Worm (Caenorhabditis elegans) whole organism, young adult: ENCODE measurements around the gene T28A11.20.

ENCODE experiments used
- B0019.2 ChIP-seq: fragments of 200-800 bp; sonication (Bioruptor generic); conservative IDR thresholded peaks from 2 replicates; pipeline ENCODE4 v1.3.6; 2022; ENCODE audit warnings: missing genetic modification reagents, missing genetic modification characterization, missing compliant biosample characterization
- F23B12.7 ChIP-seq: sonication (generic microtip); optimal IDR thresholded peaks from 2 replicates; lab custom pipeline; 2017; ENCODE audit warnings: missing genetic modification characterization, mild to moderate bottlenecking, missing compliant biosample characterization, antibody characterized with exemption, moderate library complexity; ENCODE audit not compliant: insufficient read depth
- F49E8.2 ChIP-seq: sonication (generic microtip); optimal IDR thresholded peaks from 3 replicates; lab custom pipeline; 2017; ENCODE audit warnings: missing genetic modification characterization, mild to moderate bottlenecking, missing compliant biosample characterization, antibody characterized with exemption, moderate library complexity; ENCODE audit not compliant: insufficient read depth
- F52B5.7 ChIP-seq: sonication (generic microtip); optimal IDR thresholded peaks from 2 replicates; lab custom pipeline; 2016; ENCODE audit warnings: mild to moderate bottlenecking, missing genetic modification characterization, missing compliant biosample characterization
- F57A8.1 ChIP-seq: fragments of 200-800 bp; sonication (Bioruptor generic); optimal IDR thresholded peaks from 2 replicates; lab custom pipeline; 2018; ENCODE audit warnings: mild to moderate bottlenecking, missing genetic modification characterization, moderate library complexity, missing compliant biosample characterization
- K12H6.12 ChIP-seq: fragments of 200-800 bp; sonication (Bioruptor generic); optimal IDR thresholded peaks from 2 replicates; lab custom pipeline; 2018; ENCODE audit warnings: mild to moderate bottlenecking, missing genetic modification characterization, missing compliant biosample characterization
- T26A5.8 ChIP-seq: sonication (generic microtip); optimal IDR thresholded peaks from 2 replicates; lab custom pipeline; 2016; ENCODE audit warnings: missing genetic modification characterization, missing compliant biosample characterization
- Y53G8AR.9 ChIP-seq: fragments of 200-800 bp; sonication (Bioruptor generic); conservative IDR thresholded peaks from 2 replicates; pipeline ENCODE4 v1.3.6; 2022; ENCODE audit warnings: missing genetic modification reagents, missing genetic modification characterization, missing compliant biosample characterization
- ZK185.1 ChIP-seq: sonication (generic microtip); optimal IDR thresholded peaks from 2 replicates; lab custom pipeline; 2016; ENCODE audit warnings: mild to moderate bottlenecking, missing genetic modification characterization, missing compliant biosample characterization; ENCODE audit not compliant: poor library complexity, severe bottlenecking
- aptf-3 ChIP-seq: fragments of 200-800 bp; sonication (Bioruptor generic); IDR thresholded peaks from 2 replicates; pipeline ENCODE4 v1.3.6; 2022; ENCODE audit warnings: missing genetic modification characterization, missing compliant biosample characterization
- attf-3 ChIP-seq: fragments of 200-800 bp; sonication (Bioruptor generic); conservative IDR thresholded peaks from 2 replicates; pipeline ENCODE4 v1.3.6; 2022; ENCODE audit warnings: missing genetic modification reagents, missing genetic modification characterization, missing compliant biosample characterization
- attf-5 ChIP-seq: fragments of 200-800 bp; sonication (Bioruptor generic); optimal IDR thresholded peaks from 2 replicates; lab custom pipeline; 2018; ENCODE audit warnings: mild to moderate bottlenecking, missing genetic modification characterization, missing compliant biosample characterization
- ccch-3 ChIP-seq: fragments of 200-800 bp; sonication (Bioruptor generic); optimal IDR thresholded peaks from 2 replicates; lab custom pipeline; 2018; ENCODE audit warnings: mild to moderate bottlenecking, missing genetic modification characterization, missing compliant biosample characterization
- cebp-2 ChIP-seq: fragments of 200-800 bp; sonication (Bioruptor generic); IDR thresholded peaks from 2 replicates; pipeline ENCODE4 v1.3.6; 2022; ENCODE audit warnings: missing genetic modification characterization, missing compliant biosample characterization
- ceh-40 ChIP-seq: fragments of 200-800 bp; sonication (Bioruptor generic); IDR thresholded peaks from 2 replicates; pipeline ENCODE4 v1.3.6; 2022; ENCODE audit warnings: missing genetic modification characterization, missing compliant biosample characterization
- dox-1 ChIP-seq: fragments of 200-800 bp; sonication (Bioruptor generic); IDR thresholded peaks from 2 replicates; pipeline ENCODE4 v1.3.6; 2022; ENCODE audit warnings: missing genetic modification reagents, missing genetic modification characterization, missing compliant biosample characterization
- dpff-1 ChIP-seq: sonication (generic microtip); optimal IDR thresholded peaks from 2 replicates; lab custom pipeline; 2017; ENCODE audit warnings: mild to moderate bottlenecking, missing genetic modification characterization, missing compliant biosample characterization
- efl-1 ChIP-seq: fragments of 150-350 bp; optimal IDR thresholded peaks from 2 replicates; lab custom pipeline; 2014; ENCODE audit warnings: missing biosample characterization, missing genetic modification reagents, missing genetic modification characterization
- egl-18 ChIP-seq: fragments of 200-800 bp; sonication (Bioruptor generic); IDR thresholded peaks from 2 replicates; pipeline ENCODE4 v1.3.6; 2022; ENCODE audit warnings: missing genetic modification reagents, missing genetic modification characterization, missing compliant biosample characterization
- let-526 ChIP-seq: fragments of 200-800 bp; sonication (Bioruptor generic); IDR thresholded peaks from 2 replicates; pipeline ENCODE4 v1.3.6; 2022; ENCODE audit warnings: missing genetic modification reagents, missing genetic modification characterization, missing compliant biosample characterization
- let-607 ChIP-seq, 2 experiments: fragments of 200-800 bp in 1 of 2; sonication (Bioruptor generic) in 1 of 2; sonication (generic microtip) in 1 of 2; optimal IDR thresholded peaks; 2 replicates each; lab custom pipeline; 2016 to 2018; ENCODE audit warnings: mild to moderate bottlenecking in 2 of 2, missing compliant biosample characterization in 2 of 2, missing genetic modification characterization in 2 of 2, moderate library complexity in 2 of 2, missing genotype in 1 of 2
- lin-40 ChIP-seq: sonication (generic microtip); optimal IDR thresholded peaks from 2 replicates; lab custom pipeline; 2016; ENCODE audit warnings: missing genetic modification characterization, mild to moderate bottlenecking, missing compliant biosample characterization, missing genotype, missing genetic modification reagents
- mes-4 ChIP-seq: sonication (generic microtip); optimal IDR thresholded peaks from 2 replicates; lab custom pipeline; 2016; ENCODE audit warnings: missing genotype, missing genetic modification characterization, missing compliant biosample characterization
- mxl-1 ChIP-seq: sonication (generic microtip); optimal IDR thresholded peaks from 2 replicates; lab custom pipeline; 2016; ENCODE audit warnings: missing genetic modification characterization, missing compliant biosample characterization
- nhr-120 ChIP-seq: fragments of 200-800 bp; sonication (Bioruptor generic); IDR thresholded peaks from 2 replicates; pipeline ENCODE4 v1.3.6; 2022; ENCODE audit warnings: missing genetic modification characterization, missing compliant biosample characterization
- nhr-80 ChIP-seq: sonication (generic microtip); optimal IDR thresholded peaks from 2 replicates; lab custom pipeline; 2016; ENCODE audit warnings: missing genetic modification characterization, missing compliant biosample characterization
- rec-8 ChIP-seq, 2 experiments: sonication (generic microtip); optimal IDR thresholded peaks; 2 replicates each; lab custom pipeline; 2016; ENCODE audit warnings: mild to moderate bottlenecking in 2 of 2, missing genetic modification characterization in 2 of 2, missing genetic modification reagents in 2 of 2, missing genotype in 2 of 2, missing biosample characterization in 1 of 2, missing compliant biosample characterization in 1 of 2, moderate library complexity in 1 of 2
- sea-2 ChIP-seq: fragments of 200-800 bp; sonication (Bioruptor generic); IDR thresholded peaks from 2 replicates; pipeline ENCODE4 v1.3.6; 2022; ENCODE audit warnings: missing genetic modification characterization, missing compliant biosample characterization
- snpc-1.3 ChIP-seq: sonication (generic microtip); optimal IDR thresholded peaks from 2 replicates; lab custom pipeline; 2017; ENCODE audit warnings: missing genetic modification characterization, mild to moderate bottlenecking, missing compliant biosample characterization, antibody characterized with exemption, moderate library complexity, missing genotype, missing genetic modification reagents; ENCODE audit not compliant: insufficient read depth
- sptf-2 ChIP-seq: fragments of 200-800 bp; sonication (Bioruptor generic); optimal IDR thresholded peaks from 2 replicates; lab custom pipeline; 2018; ENCODE audit warnings: mild to moderate bottlenecking, missing genetic modification characterization, missing compliant biosample characterization
- ztf-25 ChIP-seq: fragments of 200-800 bp; sonication (Bioruptor generic); IDR thresholded peaks from 2 replicates; pipeline ENCODE4 v1.3.6; 2022; ENCODE audit warnings: missing genetic modification reagents, missing genetic modification characterization, missing compliant biosample characterization
- ztf-26 ChIP-seq: sonication (generic microtip); optimal IDR thresholded peaks from 2 replicates; lab custom pipeline; 2017; ENCODE audit warnings: missing genetic modification characterization, missing compliant biosample characterization
- ztf-6 ChIP-seq: fragments of 200-800 bp; sonication (Bioruptor generic); IDR thresholded peaks from 2 replicates; pipeline ENCODE4 v1.3.6; 2022; ENCODE audit warnings: missing genetic modification reagents, missing genetic modification characterization, missing compliant biosample characterization

The T28A11.20 gene

DNA sequence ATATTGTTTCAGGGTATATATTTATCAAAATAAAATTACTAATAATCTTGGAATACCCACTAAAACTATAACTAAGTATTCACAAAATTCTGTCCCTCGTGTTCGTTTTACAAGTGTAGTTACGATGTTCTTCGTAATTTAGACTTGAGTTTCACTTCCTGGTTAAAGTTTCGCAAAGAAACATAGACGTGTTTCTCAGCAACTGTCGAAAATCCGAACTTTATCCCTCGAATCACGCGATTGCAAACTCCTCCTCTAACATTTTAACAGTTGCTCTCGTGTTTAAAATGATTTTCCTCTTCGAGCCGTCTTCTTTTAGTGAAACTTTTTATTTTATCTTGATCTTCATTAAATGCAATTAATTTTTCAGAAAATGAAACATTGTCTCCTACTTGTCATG, 7.0 kb upstream of the T28A11.20 start, which contains the start of gene T28A11.2:
Gene T28A11.2 (plus strand): TSS at position 371 of the 400 bp plus-strand sequence.
- TF ChIP-seq F57A8.1 (GFP tag; lab: Kevin White, UChicago) (no peak), dpff-1 (tag; lab: Kevin White, UChicago) (no peak), rec-8 (tag; optimal IDR thresholded peaks at IDR 0.05; lab: Kevin White, UChicago) (no peak), ztf-6 (GFP tag; lab: Robert Waterston, UW) (no peak), ceh-40 (GFP tag; lab: Robert Waterston, UW) (no peak), lin-40 (tag; lab: Kevin White, UChicago) (no peak), ztf-26 (tag; lab: Kevin White, UChicago) (no peak), aptf-3 (no peak), egl-18 (GFP tag; lab: Robert Waterston, UW) (no peak), nhr-120 (GFP tag; lab: Robert Waterston, UW) (no peak), let-526 (GFP tag; lab: Robert Waterston, UW) (no peak), sea-2 (no peak), efl-1 (GFP tag; lab: Kevin White, UChicago) (no peak), T26A5.8 (tag; lab: Kevin White, UChicago) (no peak), B0019.2 (GFP tag; lab: Robert Waterston, UW) (no peak), mxl-1 (no peak), ccch-3 (GFP tag; lab: Kevin White, UChicago) (no peak), dox-1 (GFP tag; lab: Robert Waterston, UW) (no peak), Y53G8AR.9 (no peak)
- TF ChIP-seq, all 124 proteins: peak for 0

DNA sequence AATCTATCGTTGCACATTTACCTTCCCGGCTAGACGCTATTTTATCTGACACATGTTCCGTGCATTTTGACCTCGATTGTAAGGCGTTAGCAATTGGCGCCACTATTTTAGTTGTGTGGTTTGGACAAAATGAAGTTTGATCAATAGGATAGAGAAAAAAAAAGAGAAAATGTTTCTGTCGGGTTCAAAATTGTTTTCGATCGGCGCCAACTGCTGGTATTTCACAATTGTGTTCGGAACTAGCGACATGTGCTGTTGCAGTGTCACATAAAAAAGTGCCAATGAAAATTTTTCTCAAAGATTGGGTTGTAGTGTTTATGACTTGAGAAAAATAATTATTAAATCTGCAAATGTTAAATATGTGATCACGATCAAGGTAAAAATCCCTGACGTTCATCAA, 6.1 kb upstream of the T28A11.20 start:
- TF ChIP-seq aptf-3, result no peak

DNA sequence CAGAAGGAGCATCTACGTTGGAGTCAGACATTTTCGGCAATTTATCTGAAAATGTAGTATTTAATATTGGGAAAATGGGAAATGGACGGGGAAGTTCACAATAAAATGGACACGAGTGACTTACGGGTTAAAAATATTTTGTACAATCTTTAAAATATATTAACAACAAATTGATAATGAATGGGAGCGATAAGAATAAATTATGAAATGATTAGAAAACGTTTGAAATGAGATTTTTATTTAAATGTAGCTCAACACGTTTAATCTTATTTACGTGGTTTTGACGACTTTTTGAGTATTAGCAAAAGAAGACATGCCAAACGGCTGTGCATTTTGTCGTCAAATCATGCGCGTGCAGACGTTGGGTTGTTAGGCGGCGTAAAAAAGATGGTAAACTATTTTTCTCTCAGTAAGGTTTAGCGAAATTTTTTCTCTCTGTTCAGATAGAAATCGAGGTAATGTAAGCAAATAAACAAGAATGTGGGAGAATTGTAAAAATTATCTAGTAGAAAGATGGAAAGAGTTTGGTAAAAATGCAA, 5.1 kb upstream of the T28A11.20 start, which contains the start of gene fbxa-64:
Gene fbxa-64 (minus strand): TSS at position 51 of the 539 bp plus-strand sequence.
- TF ChIP-seq sea-2 (no peak), F52B5.7 (tag; lab: Kevin White, UChicago) (no peak), F23B12.7 (tag; lab: Kevin White, UChicago) (no peak), Y53G8AR.9 (no peak), snpc-1.3 (tag; lab: Kevin White, UChicago) (no peak), attf-5 (GFP tag; lab: Kevin White, UChicago) (no peak), nhr-80 (tag; lab: Kevin White, UChicago) (no peak), cebp-2 (GFP tag; lab: Robert Waterston, UW) (no peak), attf-3 (GFP tag; lab: Robert Waterston, UW) (no peak), let-607 (tag; optimal IDR thresholded peaks at IDR 0.05; lab: Kevin White, UChicago) (no peak), mes-4 (tag; lab: Kevin White, UChicago) (no peak), sptf-2 (no peak), F49E8.2 (tag; lab: Kevin White, UChicago) (no peak), ZK185.1 (tag; lab: Kevin White, UChicago) (no peak), ztf-25 (GFP tag; lab: Robert Waterston, UW) (no peak), nhr-120 (GFP tag; lab: Robert Waterston, UW) (no peak)
- TF ChIP-seq, all 124 proteins: peak for 0

DNA sequence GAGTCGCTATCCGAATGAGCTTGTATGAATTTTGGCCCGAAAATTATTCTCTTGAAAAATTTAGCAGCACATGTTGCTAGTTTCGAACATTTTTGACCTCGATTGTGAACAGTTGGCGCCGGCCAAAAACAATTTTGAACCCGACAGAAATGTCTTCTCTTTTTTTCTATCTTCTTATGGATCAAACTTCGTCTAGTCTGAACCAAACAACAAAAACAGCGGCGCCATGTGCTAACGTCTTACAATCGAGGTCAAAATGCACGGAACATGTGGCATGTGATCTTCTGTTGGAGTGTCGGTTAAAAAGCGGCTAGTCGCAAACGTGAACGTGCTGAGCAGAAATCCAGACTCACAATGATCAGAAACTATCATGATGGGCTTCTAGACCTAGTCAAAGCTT, 3.1 kb upstream of the T28A11.20 start:
- no peak for TF ChIP-seq ztf-26 (tag; lab: Kevin White, UChicago)
- peak; percentile 9 for TF ChIP-seq K12H6.12 (tag; lab: Kevin White, UChicago)
